Worm (Caenorhabditis elegans) whole organism, L1 larva: ENCODE results near the gene F25H9.7.

Source experiments
- C04F5.9 ChIP-seq: sonication (generic microtip); optimal IDR thresholded peaks from 2 replicates; lab custom pipeline; 2016; ENCODE audit warnings: missing genetic modification characterization, missing compliant biosample characterization
- C16A3.4 ChIP-seq: fragments of 150-350 bp; optimal IDR thresholded peaks from 2 replicates; lab custom pipeline; 2014; ENCODE audit warnings: missing biosample characterization, missing genetic modification characterization
- C34B4.2 ChIP-seq: sonication (generic microtip); optimal IDR thresholded peaks from 2 replicates; lab custom pipeline; 2017; ENCODE audit warnings: mild to moderate bottlenecking, missing genetic modification characterization, missing compliant biosample characterization
- Y116A8C.19 ChIP-seq: sonication (generic microtip); optimal IDR thresholded peaks from 2 replicates; lab custom pipeline; 2016; ENCODE audit warnings: missing compliant biosample characterization, missing genetic modification characterization, borderline replicate concordance
- aha-1 ChIP-seq: fragments of 150-350 bp; optimal IDR thresholded peaks from 2 replicates; lab custom pipeline; 2014; ENCODE audit warnings: missing biosample characterization, missing genetic modification characterization
- aly-2 ChIP-seq: fragments of 150-350 bp; optimal IDR thresholded peaks from 2 replicates; lab custom pipeline; 2014; ENCODE audit warnings: missing biosample characterization, missing genetic modification characterization
- blmp-1 ChIP-seq: fragments of 150-350 bp; optimal IDR thresholded peaks from 2 replicates; lab custom pipeline; 2014; ENCODE audit warnings: missing biosample characterization, missing genetic modification characterization
- ceh-82 ChIP-seq, 3 experiments: fragments of 150-350 bp in 1 of 3; sonication (generic microtip) in 2 of 3; optimal IDR thresholded peaks; 2 replicates each; lab custom pipeline; 2014 to 2017; ENCODE audit warnings: missing biosample characterization in 3 of 3, missing genetic modification characterization in 3 of 3
- ceh-88 ChIP-seq: fragments of 200-800 bp; sonication (Bioruptor generic); IDR thresholded peaks from 2 replicates; pipeline ENCODE4 v1.3.6; 2022; ENCODE audit warnings: missing genetic modification characterization, missing compliant biosample characterization
- ceh-90 ChIP-seq: sonication (generic microtip); optimal IDR thresholded peaks from 2 replicates; lab custom pipeline; 2016; ENCODE audit warnings: missing genetic modification characterization, missing compliant biosample characterization
- dpl-1 ChIP-seq, 3 experiments: fragments of 150-350 bp in 2 of 3; sonication (generic microtip) in 1 of 3; optimal IDR thresholded peaks; 2 replicates each; lab custom pipeline; 2014 to 2017; ENCODE audit warnings: missing biosample characterization in 3 of 3, missing genetic modification characterization in 3 of 3, missing genetic modification reagents in 3 of 3
- efl-1 ChIP-seq, 4 experiments: fragments of 150-350 bp; optimal IDR thresholded peaks in 3 of 4; peaks in 1 of 4; 1 replicate in 1 of 4; 2 replicates in 3 of 4; lab custom pipeline; 2014; ENCODE audit warnings: missing biosample characterization in 2 of 4, missing genetic modification characterization in 2 of 4, missing genetic modification reagents in 2 of 4
- efl-3 ChIP-seq: fragments of 200-800 bp; sonication (Bioruptor generic); optimal IDR thresholded peaks from 2 replicates; lab custom pipeline; 2018; ENCODE audit warnings: mild to moderate bottlenecking, missing genetic modification characterization, missing compliant biosample characterization
- egl-13 ChIP-seq: sonication (generic microtip); optimal IDR thresholded peaks from 2 replicates; lab custom pipeline; 2016; ENCODE audit warnings: missing genotype, missing genetic modification reagents, missing genetic modification characterization, missing compliant biosample characterization
- fkh-10 ChIP-seq: sonication (generic microtip); optimal IDR thresholded peaks from 2 replicates; lab custom pipeline; 2017; ENCODE audit warnings: missing biosample characterization, missing genetic modification reagents, missing genetic modification characterization
- fkh-4 ChIP-seq: sonication (generic microtip); optimal IDR thresholded peaks from 2 replicates; lab custom pipeline; 2016; ENCODE audit warnings: missing compliant biosample characterization, missing genetic modification characterization, borderline replicate concordance
- fos-1 ChIP-seq: fragments of 150-350 bp; optimal IDR thresholded peaks from 2 replicates; lab custom pipeline; 2014; ENCODE audit warnings: missing biosample characterization, missing genetic modification characterization
- grh-1 ChIP-seq: fragments of 200-800 bp; sonication (Bioruptor generic); IDR thresholded peaks from 2 replicates; pipeline ENCODE4 v1.3.6; 2022; ENCODE audit warnings: missing genetic modification reagents, missing genetic modification characterization, missing compliant biosample characterization
- jun-1 ChIP-seq: fragments of 150-350 bp; optimal IDR thresholded peaks from 2 replicates; lab custom pipeline; 2014; ENCODE audit warnings: missing biosample characterization, missing genetic modification reagents, missing genetic modification characterization
- lin-35 ChIP-seq, 2 experiments: fragments of 150-350 bp; optimal IDR thresholded peaks; 2 replicates each; lab custom pipeline; 2014; ENCODE audit warnings: missing biosample characterization in 2 of 2, missing genetic modification characterization in 2 of 2, missing genetic modification reagents in 2 of 2
- lin-39 ChIP-seq: fragments of 150-350 bp; optimal IDR thresholded peaks from 2 replicates; lab custom pipeline; 2014; ENCODE audit warnings: missing biosample characterization, missing genetic modification reagents, missing genetic modification characterization
- lsy-2 ChIP-seq, 2 experiments: fragments of 150-350 bp; optimal IDR thresholded peaks; 2 replicates each; lab custom pipeline; 2014; ENCODE audit warnings: missing biosample characterization in 2 of 2, missing genetic modification characterization in 2 of 2
- mdl-1 ChIP-seq, 2 experiments: fragments of 150-350 bp; optimal IDR thresholded peaks; 2 replicates each; lab custom pipeline; 2014 to 2017; ENCODE audit warnings: missing biosample characterization in 2 of 2, missing genetic modification characterization in 2 of 2, inconsistent platforms in 1 of 2
- mef-2 ChIP-seq: fragments of 150-350 bp; optimal IDR thresholded peaks from 2 replicates; lab custom pipeline; 2014; ENCODE audit warnings: missing biosample characterization, missing genetic modification characterization
- nhr-11 ChIP-seq: fragments of 150-350 bp; optimal IDR thresholded peaks from 2 replicates; lab custom pipeline; 2014; ENCODE audit warnings: missing biosample characterization, missing genetic modification characterization
- nhr-237 ChIP-seq: fragments of 150-350 bp; optimal IDR thresholded peaks from 2 replicates; lab custom pipeline; 2014; ENCODE audit warnings: missing biosample characterization, missing genetic modification characterization
- nhr-47 ChIP-seq: sonication (generic microtip); optimal IDR thresholded peaks from 2 replicates; lab custom pipeline; 2016; ENCODE audit warnings: mild to moderate bottlenecking, missing genetic modification characterization, moderate library complexity, missing compliant biosample characterization
- nhr-71 ChIP-seq: sonication (generic microtip); optimal IDR thresholded peaks from 2 replicates; lab custom pipeline; 2016; ENCODE audit warnings: mild to moderate bottlenecking, missing genetic modification characterization, moderate library complexity, missing compliant biosample characterization
- nhr-77 ChIP-seq: fragments of 150-350 bp; optimal IDR thresholded peaks from 2 replicates; lab custom pipeline; 2014; ENCODE audit warnings: missing biosample characterization, missing genetic modification characterization
- nhr-85 ChIP-seq: sonication (generic microtip); peaks from one replicate; lab custom pipeline; 2016; ENCODE audit warnings: missing genetic modification characterization, inconsistent platforms, missing compliant biosample characterization
- nhr-90 ChIP-seq: sonication (generic microtip); optimal IDR thresholded peaks from 2 replicates; lab custom pipeline; 2016; ENCODE audit warnings: mild to moderate bottlenecking, missing genetic modification characterization, missing compliant biosample characterization; ENCODE audit not compliant: poor library complexity
- pag-3 ChIP-seq: sonication (generic microtip); optimal IDR thresholded peaks from 2 replicates; lab custom pipeline; 2017; ENCODE audit warnings: missing genetic modification characterization, mild to moderate bottlenecking, missing compliant biosample characterization, antibody characterized with exemption, borderline replicate concordance; ENCODE audit not compliant: insufficient read depth
- pqm-1 ChIP-seq: sonication (generic microtip); optimal IDR thresholded peaks from 3 replicates; lab custom pipeline; 2017; ENCODE audit warnings: missing biosample characterization, missing genetic modification characterization
- rnt-1 ChIP-seq: sonication (generic microtip); optimal IDR thresholded peaks from 2 replicates; lab custom pipeline; 2016; ENCODE audit warnings: mild to moderate bottlenecking, missing genetic modification characterization, moderate library complexity, missing compliant biosample characterization
- skn-1 ChIP-seq: fragments of 150-350 bp; optimal IDR thresholded peaks from 2 replicates; lab custom pipeline; 2014; ENCODE audit warnings: missing biosample characterization, missing genetic modification characterization
- snu-23 ChIP-seq: sonication (generic microtip); optimal IDR thresholded peaks from 2 replicates; lab custom pipeline; 2016; ENCODE audit warnings: missing genetic modification characterization, missing compliant biosample characterization
- sup-37 ChIP-seq: fragments of 200-800 bp; sonication (Bioruptor generic); optimal IDR thresholded peaks from 2 replicates; lab custom pipeline; 2018; ENCODE audit warnings: mild to moderate bottlenecking, missing genetic modification characterization, missing compliant biosample characterization
- tbx-2 ChIP-seq: sonication (generic microtip); optimal IDR thresholded peaks from 2 replicates; lab custom pipeline; 2016; ENCODE audit warnings: missing genetic modification characterization, missing compliant biosample characterization
- tlp-1 ChIP-seq: fragments of 150-350 bp; optimal IDR thresholded peaks from 2 replicates; lab custom pipeline; 2014; ENCODE audit warnings: missing biosample characterization, missing genetic modification characterization
- unc-130 ChIP-seq: fragments of 150-350 bp; optimal IDR thresholded peaks from 2 replicates; lab custom pipeline; 2017; ENCODE audit warnings: missing biosample characterization, missing genetic modification characterization, inconsistent platforms
- unc-30 ChIP-seq: sonication (generic microtip); optimal IDR thresholded peaks from 2 replicates; lab custom pipeline; 2017; ENCODE audit warnings: missing biosample characterization, missing genetic modification characterization
- unc-62 ChIP-seq: fragments of 150-350 bp; optimal IDR thresholded peaks from 2 replicates; lab custom pipeline; 2014; ENCODE audit warnings: missing biosample characterization, missing genetic modification reagents, missing genetic modification characterization
- unc-98 ChIP-seq: fragments of 200-800 bp; sonication (Bioruptor generic); IDR thresholded peaks from 2 replicates; pipeline ENCODE4 v1.3.6; 2022; ENCODE audit warnings: missing genetic modification characterization, missing compliant biosample characterization
- ztf-11 ChIP-seq, 2 experiments: sonication (generic microtip); optimal IDR thresholded peaks; 2 replicates each; lab custom pipeline; 2016 to 2017; ENCODE audit warnings: missing genetic modification characterization in 2 of 2, missing biosample characterization in 1 of 2, missing compliant biosample characterization in 1 of 2

Gene F25H9.7

DNA sequence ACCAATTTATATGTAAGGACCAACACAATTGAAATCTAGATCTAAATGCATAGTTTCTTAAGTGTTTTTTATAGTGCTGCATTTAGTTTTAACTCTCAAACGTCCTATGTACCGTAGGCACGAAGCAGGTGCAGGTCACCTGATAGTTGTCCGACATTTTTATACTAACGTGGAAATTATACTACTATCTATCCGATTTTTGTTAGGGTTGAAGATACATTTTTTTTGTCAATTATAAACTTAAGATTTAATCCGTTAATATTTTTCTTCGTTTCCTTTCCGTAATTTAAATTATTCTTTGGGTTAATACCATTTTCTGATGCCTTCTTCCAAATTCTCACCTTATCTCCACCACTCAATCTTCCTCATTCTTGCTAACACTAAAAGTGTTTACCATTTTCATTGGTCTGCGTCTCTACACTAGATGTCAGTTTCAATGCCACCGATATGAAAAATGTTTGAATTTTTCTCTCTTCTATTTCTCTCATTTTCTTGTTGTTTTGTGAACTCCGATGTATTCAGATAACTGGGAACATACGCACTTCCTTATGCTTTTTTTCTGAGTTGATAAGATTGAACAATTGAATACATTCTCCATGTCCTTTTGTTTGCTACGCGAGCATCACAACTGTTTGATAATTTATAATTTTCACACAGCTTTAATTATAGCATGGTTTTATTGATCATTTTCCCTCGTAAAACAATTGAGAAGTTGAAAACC, 22.8 kb upstream of the F25H9.7 start, which contains the start of gene Y2H9A.4 (continued):
- no peak for TF ChIP-seq unc-30 (tag; lab: Kevin White, UChicago)
- no peak for TF ChIP-seq pag-3

DNA sequence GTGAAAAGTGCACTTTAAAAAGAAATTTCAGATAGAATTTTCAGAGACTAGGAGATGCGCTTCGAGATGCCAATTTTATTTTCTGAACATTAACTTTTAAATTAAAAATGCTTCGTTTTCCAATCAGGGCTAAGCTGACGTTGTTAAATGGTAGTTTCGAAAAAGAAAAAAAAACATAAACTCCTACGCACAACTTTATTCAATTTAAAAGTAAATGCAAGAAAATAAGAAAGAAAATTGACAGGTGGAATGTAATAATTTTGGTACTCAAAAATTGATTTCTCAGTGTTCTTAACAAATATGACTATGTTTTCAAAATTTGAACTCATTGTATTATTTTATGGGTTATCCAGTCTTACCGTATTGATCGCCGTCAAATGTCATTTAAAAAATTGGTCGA, 14.8 kb upstream of the F25H9.7 start, which contains the start of gene lurp-2:
Gene lurp-2 (plus strand): TSS at position 301 of the 400 bp plus-strand sequence.
- no peak for TF ChIP-seq C04F5.9 (tag; lab: Kevin White, UChicago)
- no peak for TF ChIP-seq pqm-1 (tag; lab: Kevin White, UChicago)
- no peak for TF ChIP-seq efl-3
- TF ChIP-seq ceh-90 (tag; lab: Kevin White, UChicago) = no peak
- no peak for TF ChIP-seq mef-2 (tag; lab: Kevin White, UChicago)
- TF ChIP-seq grh-1 (GFP tag; lab: Robert Waterston, UW) = no peak
- no peak for TF ChIP-seq nhr-85 (tag; lab: Kevin White, UChicago)
- no peak for TF ChIP-seq tbx-2 (tag; lab: Kevin White, UChicago)

DNA sequence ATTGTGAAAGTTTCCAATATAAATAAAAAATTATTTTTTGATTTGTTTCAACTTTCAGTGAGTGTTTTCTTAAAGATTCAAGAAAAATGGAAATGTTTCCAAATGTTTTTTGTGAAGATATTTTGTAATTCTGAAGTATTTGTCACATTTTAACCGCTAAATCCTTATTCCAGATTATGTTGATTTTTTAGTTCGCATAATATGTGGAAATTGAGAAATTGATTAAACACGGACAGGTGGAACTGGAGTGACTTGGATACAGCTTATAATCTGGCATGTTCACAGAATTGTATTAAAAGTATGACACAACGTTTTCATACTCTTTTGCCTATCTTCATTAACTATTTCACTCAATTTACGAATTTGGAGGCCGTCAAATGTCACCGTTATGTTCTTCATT, 12.7 kb upstream of the F25H9.7 start, which contains the start of gene lurp-3:
Gene lurp-3 (plus strand): TSS at position 301 of the 400 bp plus-strand sequence.
- no peak for TF ChIP-seq tlp-1 (tag; lab: Kevin White, UChicago)
- TF ChIP-seq C34B4.2 (tag; lab: Kevin White, UChicago) = no peak
- no peak for TF ChIP-seq nhr-90 (tag; lab: Kevin White, UChicago)
- no peak for TF ChIP-seq jun-1
- TF ChIP-seq rnt-1 (tag; lab: Kevin White, UChicago) = no peak
- no peak for TF ChIP-seq aly-2
- no peak for TF ChIP-seq egl-13 (tag; lab: Kevin White, UChicago)
- TF ChIP-seq dpl-1 (GFP tag; optimal IDR thresholded peaks at IDR 0.05; lab: Kevin White, UChicago) = no peak
- TF ChIP-seq nhr-237 (tag; lab: Kevin White, UChicago) = no peak
- no peak for TF ChIP-seq sup-37 (GFP tag; lab: Kevin White, UChicago)
- TF ChIP-seq lin-39 (tag; lab: Kevin White, UChicago) = no peak
- TF ChIP-seq fkh-10 (GFP tag; lab: Kevin White, UChicago) = no peak
- TF ChIP-seq nhr-85 (tag; lab: Kevin White, UChicago) = no peak
- no peak for TF ChIP-seq skn-1 (tag; lab: Kevin White, UChicago)
- TF ChIP-seq aha-1 (tag; lab: Kevin White, UChicago) = no peak
- TF ChIP-seq pqm-1 (tag; lab: Kevin White, UChicago) = no peak
- no peak for TF ChIP-seq lin-35 (GFP tag; optimal IDR thresholded peaks at IDR 0.05; lab: Kevin White, UChicago)
- no peak for TF ChIP-seq unc-130 (tag; lab: Kevin White, UChicago)
- TF ChIP-seq unc-62 (GFP tag; lab: Kevin White, UChicago) = no peak
- no peak for TF ChIP-seq unc-98 (GFP tag; lab: Robert Waterston, UW)

DNA sequence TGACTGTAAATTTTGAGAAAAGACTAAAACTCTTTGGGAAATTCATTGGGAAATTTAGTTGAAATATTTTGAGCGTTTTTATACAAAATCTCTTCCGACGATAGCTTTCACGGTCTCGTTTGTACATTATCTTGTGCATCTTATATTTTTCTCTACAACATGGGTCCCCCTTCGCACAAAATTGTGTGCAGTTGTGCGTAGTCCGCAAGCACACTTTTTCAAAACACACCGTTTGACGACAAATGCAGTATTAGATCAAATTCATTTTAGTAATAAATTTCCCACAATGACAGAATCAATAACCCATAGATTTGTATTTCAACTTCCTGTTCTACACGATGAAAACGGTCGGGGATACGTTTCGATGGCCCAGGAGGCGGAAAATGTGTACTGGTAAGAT, 10.3 kb upstream of the F25H9.7 start, which contains the start of gene F25H9.2:
Gene F25H9.2 (plus strand): TSS at position 226 of the 400 bp plus-strand sequence.
- TF ChIP-seq nhr-11 (tag; lab: Kevin White, UChicago) (no peak), unc-30 (tag; lab: Kevin White, UChicago) (no peak), dpl-1 (GFP tag; optimal IDR thresholded peaks at IDR 0.05; lab: Kevin White, UChicago) (peak in 2 of 3 experiments; percentile 55 to 61), nhr-77 (no peak), mdl-1 (tag; optimal IDR thresholded peaks at IDR 0.05; lab: Kevin White, UChicago) (peak in 1 of 2 experiments; percentile 2), fos-1 (tag; lab: Kevin White, UChicago) (no peak), snu-23 (GFP tag; lab: Kevin White, UChicago) (peak; percentile 47), C16A3.4 (tag; lab: Kevin White, UChicago) (peak; percentile 46), unc-130 (tag; lab: Kevin White, UChicago) (peak; percentile 47), fkh-4 (tag; lab: Kevin White, UChicago) (no peak), ztf-11 (tag; optimal IDR thresholded peaks at IDR 0.05; lab: Kevin White, UChicago) (no peak), mef-2 (tag; lab: Kevin White, UChicago) (no peak), nhr-90 (tag; lab: Kevin White, UChicago) (no peak), efl-1 (optimal IDR thresholded peaks at IDR 0.05; lab: Kevin White, UChicago) (peak; percentile 5 to 37), efl-1 (GFP tag; optimal IDR thresholded peaks at IDR 0.05 in 1 of 2; lab: Kevin White, UChicago) (peak; percentile 36 to 43), rnt-1 (tag; lab: Kevin White, UChicago) (peak; percentile 29), ceh-90 (tag; lab: Kevin White, UChicago) (no peak), ceh-88 (GFP tag; lab: Robert Waterston, UW) (no peak), Y116A8C.19 (tag; lab: Kevin White, UChicago) (no peak), lin-35 (GFP tag; optimal IDR thresholded peaks at IDR 0.05; lab: Kevin White, UChicago) (peak; percentile 26 to 59), nhr-71 (tag; lab: Kevin White, UChicago) (peak; percentile 25), blmp-1 (tag; lab: Kevin White, UChicago) (peak; percentile 26), nhr-85 (tag; lab: Kevin White, UChicago) (no peak), nhr-47 (tag; lab: Kevin White, UChicago) (no peak), lsy-2 (tag; optimal IDR thresholded peaks at IDR 0.05; lab: Kevin White, UChicago) (peak; percentile 20 to 45), ceh-82 (tag; optimal IDR thresholded peaks at IDR 0.05; lab: Kevin White, UChicago) (peak in 1 of 3 experiments; percentile 8)
